Worm (Caenorhabditis elegans) whole organism, L4 larva: ENCODE results near the gene F10D7.10.

Source experiments
- dmd-6 ChIP-seq: fragments of 200-800 bp; sonication (Bioruptor generic); IDR thresholded peaks from 2 replicates; pipeline ENCODE4 v1.3.6; 2022; ENCODE audit warnings: missing genetic modification reagents, missing genetic modification characterization, missing compliant biosample characterization
- lin-39 ChIP-seq: fragments of 150-350 bp; optimal IDR thresholded peaks from 2 replicates; lab custom pipeline; 2014; ENCODE audit warnings: missing biosample characterization, missing genetic modification reagents, missing genetic modification characterization
- nhr-10 ChIP-seq: fragments of 150-350 bp; optimal IDR thresholded peaks from 2 replicates; lab custom pipeline; 2014; ENCODE audit warnings: missing biosample characterization, missing genetic modification characterization
- pqm-1 ChIP-seq: sonication (generic microtip); optimal IDR thresholded peaks from 2 replicates; lab custom pipeline; 2017; ENCODE audit warnings: missing biosample characterization, missing genetic modification characterization
- unc-130 ChIP-seq: sonication (generic microtip); optimal IDR thresholded peaks from 2 replicates; lab custom pipeline; 2016; ENCODE audit warnings: missing genetic modification reagents, missing genetic modification characterization, missing compliant biosample characterization
- unc-62 ChIP-seq, 3 experiments: fragments of 150-350 bp in 1 of 3; sonication (generic microtip); optimal IDR thresholded peaks in 2 of 3; peaks in 1 of 3; 1 replicate in 1 of 3; 2 replicates in 2 of 3; lab custom pipeline; 2014 to 2017; ENCODE audit warnings: missing biosample characterization in 3 of 3, missing genetic modification characterization in 3 of 3, missing genetic modification reagents in 3 of 3, missing genotype in 1 of 3

ce11 chrX:17374534-17374933 is 5.0 kb downstream of the F10D7.10 start, which contains the start of gene F10D7.3:
- TF ChIP-seq unc-62 (GFP tag; optimal IDR thresholded peaks at IDR 0.05 in 1 of 2; lab: Kevin White, UChicago) (no peak), unc-62 (tag; optimal IDR thresholded peaks at IDR 0.05; lab: Kevin White, UChicago) (no peak), unc-130 (GFP tag; lab: Kevin White, UChicago) (no peak), lin-39 (tag; lab: Kevin White, UChicago) (no peak), nhr-10 (tag; lab: Kevin White, UChicago) (no peak), pqm-1 (tag; lab: Kevin White, UChicago) (no peak), dmd-6 (GFP tag; lab: Robert Waterston, UW) (no peak)
